Fruit fly (Drosophila melanogaster): ENCODE data around the gene kto.

- peak; percentile 69 for TF ChIP-seq maf-S (GFP tag; optimal IDR thresholded peaks at IDR 0.05)
- no peak; the same call in 1 of the 2 replicates for TF ChIP-seq wor (GFP tag; IDR thresholded peaks at IDR 0.05)
- peak; percentile 84 for TF ChIP-seq nerfin-1 (tag; optimal IDR thresholded peaks at IDR 0.05)
Observed at dm6 chr3L:19794203-19794802, 42.1 kb upstream of the kto start.

Data from whole organism, embryonic.